Worm (Caenorhabditis elegans) whole organism, midembryonic: Measurements from ENCODE around the gene srxa-15.

ENCODE experiments used
- cog-1 ChIP-seq: sonication (generic microtip); optimal IDR thresholded peaks from 2 replicates; lab custom pipeline; 2016; ENCODE audit warnings: missing genetic modification characterization, missing compliant biosample characterization
- flt-1 ChIP-seq: fragments of 200-800 bp; sonication (Bioruptor generic); IDR thresholded peaks from 2 replicates; pipeline ENCODE4 v1.3.6; 2022; ENCODE audit warnings: missing genetic modification characterization, missing compliant biosample characterization
- med-1 ChIP-seq: sonication (generic microtip); optimal IDR thresholded peaks from 2 replicates; lab custom pipeline; 2017; ENCODE audit warnings: missing genetic modification characterization, mild to moderate bottlenecking, missing compliant biosample characterization, antibody characterized with exemption, missing genetic modification reagents; ENCODE audit not compliant: insufficient read depth
- ztf-23 ChIP-seq: fragments of 200-800 bp; sonication (Bioruptor generic); IDR thresholded peaks from 2 replicates; pipeline ENCODE4 v1.3.6; 2022; ENCODE audit warnings: missing genetic modification reagents, missing genetic modification characterization, missing compliant biosample characterization

- TF ChIP-seq med-1 = no peak
- TF ChIP-seq ztf-23 (GFP tag; lab: Robert Waterston, UW) = no peak
- no peak for TF ChIP-seq cog-1 (tag; lab: Kevin White, UChicago)
- TF ChIP-seq flt-1 (GFP tag; lab: Robert Waterston, UW) = no peak
These were observed 50.9 kb downstream of the srxa-15 start for ce11 chrV:20692903-20693302.
